Fruit fly (Drosophila melanogaster): ENCODE measurements around the gene CG18269.

The CG18269 gene

dm6 chr2L:5593839-5594238 lies 42.2 kb downstream of the CG18269 start:
- no peak for TF ChIP-seq CG17801 (GFP tag; optimal IDR thresholded peaks at IDR 0.05; ENCODE audit: partially characterized antibody)

DNA sequence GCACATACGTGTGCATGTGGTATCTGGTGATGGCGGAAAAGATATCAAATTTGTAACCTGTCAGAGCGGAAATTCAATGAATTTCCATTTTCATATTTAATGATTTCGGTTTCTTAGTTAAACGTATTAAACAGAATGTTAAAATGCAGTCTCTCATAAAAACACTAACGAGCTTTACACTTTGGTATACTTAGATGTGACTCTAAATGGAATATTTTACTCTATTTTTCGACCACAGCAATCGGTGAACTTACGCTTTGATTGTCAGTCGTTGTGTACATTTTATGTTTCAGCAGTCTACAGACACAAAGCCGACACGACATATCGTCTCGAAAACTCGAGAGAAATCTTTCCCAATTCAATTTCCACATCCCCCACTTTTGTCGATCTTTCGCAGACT lies 44.9 kb downstream of the CG18269 start, which contains the start of gene CG18266:
CG18266 (plus strand) TSS at position 301 of the 400 bp plus-strand sequence.
- no peak for TF ChIP-seq CG17801 (GFP tag; optimal IDR thresholded peaks at IDR 0.05; ENCODE audit: partially characterized antibody)
